Fruit fly (Drosophila melanogaster) whole organism: ENCODE results near the gene CG42554.

Experiments used
- CG8478 ChIP-seq: fragments of >200 bp; optimal IDR thresholded peaks from 2 replicates; lab custom pipeline; 2018; ENCODE audit warnings: inconsistent platforms
- Dll ChIP-seq: fragments of >200 bp; optimal IDR thresholded peaks from 2 replicates; lab custom pipeline; 2017
- psq ChIP-seq: fragments of >200 bp; optimal IDR thresholded peaks from 2 replicates; lab custom pipeline; 2017

DNA sequence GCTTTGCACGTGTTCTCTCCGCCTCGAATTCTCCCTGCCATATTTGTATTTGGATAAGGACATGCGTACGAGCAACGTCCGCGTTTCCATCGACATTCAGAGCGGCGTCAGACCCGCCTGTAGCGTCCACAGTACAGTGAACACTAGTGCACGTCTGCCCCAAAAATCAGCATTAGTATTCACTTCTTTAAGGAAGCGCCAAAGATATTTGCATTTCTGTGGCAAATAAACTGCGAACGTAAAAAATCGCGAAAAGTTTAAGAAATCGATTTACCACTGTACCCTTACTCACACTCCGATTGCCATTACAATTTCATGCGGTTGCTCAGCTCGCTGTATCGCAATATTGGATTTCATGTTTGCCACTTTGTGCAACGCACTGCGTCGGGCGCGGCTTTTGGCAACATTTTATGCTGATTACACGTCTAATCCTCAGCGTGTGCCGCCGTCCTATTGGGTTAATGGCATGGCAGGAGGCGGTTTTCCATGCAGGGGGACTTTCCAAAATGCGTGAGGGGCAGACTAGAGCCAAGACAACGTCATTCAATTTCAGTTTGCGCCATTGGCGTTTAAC is 32.7 kb upstream of the CG42554 start:
- TF ChIP-seq Dll (lab: Kevin White, UChicago) (no peak), psq (lab: Kevin White, UChicago) (no peak), CG8478 (lab: Kevin White, UChicago) (no peak)
